Fruit fly (Drosophila melanogaster): ENCODE data around the gene XRCC1.

dm6 chrX:5332259-5332862 lies 2.7 kb downstream of the XRCC1 start, which contains the start of gene CanB:
- peak; percentile 35 for TF ChIP-seq bab1 (GFP tag; optimal IDR thresholded peaks at IDR 0.05)
- TF ChIP-seq CG7045 (GFP tag; optimal IDR thresholded peaks at IDR 0.05), result no peak
- TF ChIP-seq CG7101 (tag; optimal IDR thresholded peaks at IDR 0.05), result no peak
- no peak for TF ChIP-seq CG1620 (GFP tag; optimal IDR thresholded peaks at IDR 0.05)
- no peak for TF ChIP-seq CG11617 (GFP tag; optimal IDR thresholded peaks at IDR 0.05)
- TF ChIP-seq Mnt (GFP tag; optimal IDR thresholded peaks at IDR 0.05), result no peak
- no peak for TF ChIP-seq cic (GFP tag; optimal IDR thresholded peaks at IDR 0.05)
- TF ChIP-seq Crg-1 (GFP tag; optimal IDR thresholded peaks at IDR 0.05), result no peak
- no peak for TF ChIP-seq cnc (optimal IDR thresholded peaks at IDR 0.05)

All from whole organism, adult.